Fruit fly (Drosophila melanogaster) whole organism, pupa: ENCODE results near the gene Ufsp2.

ENCODE experiments used
- CG10348 ChIP-seq: fragments of 200-800 bp; sonication (Bioruptor generic); IDR thresholded peaks from 2 replicates; pipeline ENCODE4 v1.3.6; 2022; ENCODE audit warnings: missing biosample characterization, missing genetic modification characterization
- CG13204 ChIP-seq: fragments of 200-800 bp; sonication (Bioruptor generic); optimal IDR thresholded peaks from 2 replicates; lab custom pipeline; 2018; ENCODE audit warnings: missing biosample characterization, mild to moderate bottlenecking, missing genetic modification characterization, moderate library complexity
- CG15710 ChIP-seq: fragments of 200-800 bp; sonication (Bioruptor generic); optimal IDR thresholded peaks from 2 replicates; lab custom pipeline; 2018; ENCODE audit warnings: missing biosample characterization, mild to moderate bottlenecking, missing genetic modification characterization, moderate library complexity
- CG17806 ChIP-seq: fragments of 200-800 bp; sonication (Bioruptor generic); optimal IDR thresholded peaks from 2 replicates; lab custom pipeline; 2018; ENCODE audit warnings: missing biosample characterization, mild to moderate bottlenecking, missing genetic modification characterization, moderate library complexity
- CG32121 ChIP-seq: fragments of 200-800 bp; sonication (Bioruptor generic); IDR thresholded peaks from 2 replicates; pipeline ENCODE4 v1.3.6; 2022; ENCODE audit warnings: missing biosample characterization, missing genetic modification characterization
- CG8159 ChIP-seq: fragments of 200-800 bp; sonication (Bioruptor generic); optimal IDR thresholded peaks from 3 replicates; lab custom pipeline; 2018; ENCODE audit warnings: missing biosample characterization, mild to moderate bottlenecking, missing genetic modification characterization, moderate library complexity
- CG9948 ChIP-seq: fragments of 200-800 bp; sonication (Bioruptor generic); optimal IDR thresholded peaks from 2 replicates; lab custom pipeline; 2018; ENCODE audit warnings: missing biosample characterization, mild to moderate bottlenecking, missing genetic modification characterization, moderate library complexity
- fd96Ca ChIP-seq: fragments of 200-800 bp; sonication (Bioruptor generic); IDR thresholded peaks from 3 replicates; pipeline ENCODE4 v1.3.6; 2022; ENCODE audit warnings: missing biosample characterization, missing genetic modification characterization
- gl ChIP-seq: fragments of 200-800 bp; sonication (Bioruptor generic); optimal IDR thresholded peaks from 2 replicates; lab custom pipeline; 2018; ENCODE audit warnings: missing biosample characterization, mild to moderate bottlenecking, missing genetic modification characterization

- no peak for TF ChIP-seq CG13204 (GFP tag; lab: Kevin White, UChicago)
- TF ChIP-seq CG8159 = peak; percentile 13
- no peak for TF ChIP-seq CG10348 (GFP tag; lab: Robert Waterston, UW)
- no peak for TF ChIP-seq fd96Ca (GFP tag; lab: Robert Waterston, UW)
- TF ChIP-seq CG32121 (GFP tag; lab: Robert Waterston, UW) = no peak
- no peak for TF ChIP-seq gl (tag; lab: Kevin White, UChicago)
- TF ChIP-seq CG15710 (tag; lab: Kevin White, UChicago) = no peak
- TF ChIP-seq CG17806 = no peak
- TF ChIP-seq CG9948 = no peak
Measured at dm6 chr3L:15535800-15536225, 40.6 kb upstream of the Ufsp2 start.
